Fruit fly (Drosophila melanogaster) whole organism, prepupa: ENCODE data around the gene nkt.

Experiments
- Blimp-1 ChIP-seq: fragments of 200-800 bp; sonication (Bioruptor generic); optimal IDR thresholded peaks from 3 replicates; lab custom pipeline; 2017; ENCODE audit warnings: missing biosample characterization, missing genetic modification characterization, mild to moderate bottlenecking, moderate library complexity, missing genetic modification reagents
- CG10669 ChIP-seq: fragments of 200-800 bp; sonication (Bioruptor generic); optimal IDR thresholded peaks from 3 replicates; lab custom pipeline; 2018; ENCODE audit warnings: missing biosample characterization, mild to moderate bottlenecking, missing genetic modification characterization, moderate library complexity
- CG11294 ChIP-seq: fragments of 200-800 bp; sonication (Bioruptor generic); IDR thresholded peaks from 2 replicates; pipeline ENCODE4 v1.3.6; 2022; ENCODE audit warnings: missing biosample characterization, missing genetic modification characterization
- CG11762 ChIP-seq: fragments of 200-800 bp; sonication (Bioruptor generic); optimal IDR thresholded peaks from 3 replicates; lab custom pipeline; 2016; ENCODE audit warnings: missing biosample characterization, missing genetic modification characterization; ENCODE audit not compliant: insufficient read depth
- CG11902 ChIP-seq: fragments of 200-800 bp; sonication (Bioruptor generic); optimal IDR thresholded peaks from 3 replicates; lab custom pipeline; 2016; ENCODE audit warnings: missing biosample characterization, missing genetic modification characterization
- CG15336 ChIP-seq: fragments of 200-800 bp; sonication (Bioruptor generic); IDR thresholded peaks from 2 replicates; pipeline ENCODE4 v1.3.6; 2022; ENCODE audit warnings: missing biosample characterization, missing genetic modification characterization
- CG1621 ChIP-seq: fragments of 200-800 bp; sonication (Bioruptor generic); optimal IDR thresholded peaks from 3 replicates; lab custom pipeline; 2018; ENCODE audit warnings: missing biosample characterization, mild to moderate bottlenecking, missing genetic modification characterization
- CG16779 ChIP-seq: fragments of 200-800 bp; sonication (Bioruptor generic); optimal IDR thresholded peaks from 3 replicates; lab custom pipeline; 2017; ENCODE audit warnings: missing biosample characterization, mild to moderate bottlenecking, missing genetic modification characterization
- CG3032 ChIP-seq: fragments of 200-800 bp; optimal IDR thresholded peaks from 2 replicates; lab custom pipeline; 2019; ENCODE audit warnings: missing biosample characterization, mild to moderate bottlenecking, missing genetic modification characterization, moderate library complexity
- CG31627 ChIP-seq: fragments of 200-800 bp; sonication (Bioruptor generic); optimal IDR thresholded peaks from 3 replicates; lab custom pipeline; 2016; ENCODE audit warnings: missing biosample characterization, missing genetic modification characterization
- CG32006 ChIP-seq: fragments of 200-800 bp; sonication (Bioruptor generic); optimal IDR thresholded peaks from 3 replicates; lab custom pipeline; 2017; ENCODE audit warnings: missing biosample characterization, mild to moderate bottlenecking, missing genetic modification characterization
- CG34406 ChIP-seq: fragments of 200-800 bp; sonication (Bioruptor generic); optimal IDR thresholded peaks from 3 replicates; lab custom pipeline; 2016; ENCODE audit warnings: missing biosample characterization, missing genetic modification characterization
- CG3919 ChIP-seq: fragments of 200-800 bp; sonication (Bioruptor generic); optimal IDR thresholded peaks from 3 replicates; lab custom pipeline; 2016; ENCODE audit warnings: missing biosample characterization, missing genetic modification characterization
- CG4318 ChIP-seq: fragments of 200-800 bp; sonication (Bioruptor generic); optimal IDR thresholded peaks from 3 replicates; lab custom pipeline; 2017; ENCODE audit warnings: missing biosample characterization, mild to moderate bottlenecking, missing genetic modification characterization
- CG6808 ChIP-seq: fragments of 200-800 bp; sonication (Bioruptor generic); optimal IDR thresholded peaks from 3 replicates; lab custom pipeline; 2017; ENCODE audit warnings: missing biosample characterization, missing genetic modification characterization, mild to moderate bottlenecking, moderate library complexity, missing genetic modification reagents
- CG6854 ChIP-seq: fragments of 200-800 bp; sonication (Bioruptor generic); optimal IDR thresholded peaks from 2 replicates; lab custom pipeline; 2017; ENCODE audit warnings: missing biosample characterization, mild to moderate bottlenecking, missing genetic modification characterization
- CG7368 ChIP-seq: fragments of 200-800 bp; sonication (Bioruptor generic); optimal IDR thresholded peaks from 3 replicates; lab custom pipeline; 2016; ENCODE audit warnings: missing biosample characterization, missing genetic modification characterization
- CG8119 ChIP-seq: fragments of 200-800 bp; sonication (Bioruptor generic); IDR thresholded peaks from 3 replicates; pipeline ENCODE4 v1.3.6; 2022; ENCODE audit warnings: missing biosample characterization, missing genetic modification characterization
- CG8632 ChIP-seq: fragments of 200-800 bp; sonication (Bioruptor generic); optimal IDR thresholded peaks from 3 replicates; lab custom pipeline; 2016; ENCODE audit warnings: missing biosample characterization, missing genetic modification characterization
- CG9139 ChIP-seq: fragments of 200-800 bp; sonication (Bioruptor generic); optimal IDR thresholded peaks from 3 replicates; lab custom pipeline; 2017; ENCODE audit warnings: missing biosample characterization, mild to moderate bottlenecking, missing genetic modification characterization
- Eip75B ChIP-seq: fragments of 200-800 bp; sonication (Bioruptor generic); optimal IDR thresholded peaks from 3 replicates; lab custom pipeline; 2016; ENCODE audit warnings: missing biosample characterization, missing genetic modification characterization
- Eip78C ChIP-seq: fragments of 200-800 bp; sonication (Bioruptor generic); peaks from one replicate; lab custom pipeline; 2016; ENCODE audit warnings: missing biosample characterization, missing genetic modification characterization
- Eip93F ChIP-seq: fragments of 200-800 bp; sonication (Bioruptor generic); optimal IDR thresholded peaks from 2 replicates; lab custom pipeline; 2016; ENCODE audit warnings: missing biosample characterization, mild to moderate bottlenecking, missing genetic modification characterization
- Ets21C ChIP-seq: fragments of 200-800 bp; sonication (Bioruptor generic); optimal IDR thresholded peaks from 3 replicates; lab custom pipeline; 2016; ENCODE audit warnings: missing biosample characterization, missing genetic modification characterization
- Ets96B ChIP-seq: fragments of 200-800 bp; optimal IDR thresholded peaks from 2 replicates; lab custom pipeline; 2019; ENCODE audit warnings: missing biosample characterization, mild to moderate bottlenecking, missing genetic modification characterization, moderate library complexity
- Gug ChIP-seq: fragments of 200-800 bp; sonication (Bioruptor generic); IDR thresholded peaks from 2 replicates; pipeline ENCODE4 v1.3.6; 2022; ENCODE audit warnings: missing biosample characterization, missing genetic modification characterization
- Hr38 ChIP-seq: sonication (Bioruptor generic); optimal IDR thresholded peaks from 2 replicates; lab custom pipeline; 2016; ENCODE audit warnings: missing biosample characterization, missing genetic modification characterization
- Hr39 ChIP-seq: fragments of 200-800 bp; sonication (Bioruptor generic); optimal IDR thresholded peaks from 2 replicates; lab custom pipeline; 2016; ENCODE audit warnings: missing biosample characterization, missing genetic modification characterization
- Hr4 ChIP-seq: fragments of 200-800 bp; sonication (Bioruptor generic); optimal IDR thresholded peaks from 3 replicates; lab custom pipeline; 2016; ENCODE audit warnings: missing biosample characterization, missing genetic modification characterization
- Lpt ChIP-seq: fragments of 200-800 bp; sonication (Bioruptor generic); optimal IDR thresholded peaks from 3 replicates; lab custom pipeline; 2016; ENCODE audit warnings: missing biosample characterization, missing genetic modification characterization
- Met ChIP-seq: fragments of 200-800 bp; sonication (Bioruptor generic); optimal IDR thresholded peaks from 3 replicates; lab custom pipeline; 2016; ENCODE audit warnings: missing biosample characterization, missing genetic modification characterization
- OdsH ChIP-seq: fragments of 200-800 bp; sonication (Bioruptor generic); optimal IDR thresholded peaks from 3 replicates; lab custom pipeline; 2016; ENCODE audit warnings: missing biosample characterization, missing genetic modification characterization
- Sox102F ChIP-seq: fragments of 200-800 bp; sonication (Bioruptor generic); optimal IDR thresholded peaks from 2 replicates; lab custom pipeline; 2016; ENCODE audit warnings: missing biosample characterization, mild to moderate bottlenecking, missing genetic modification characterization
- Sox14 ChIP-seq: fragments of 200-800 bp; sonication (Bioruptor generic); optimal IDR thresholded peaks from 3 replicates; lab custom pipeline; 2016; ENCODE audit warnings: missing biosample characterization, missing genetic modification characterization
- achi ChIP-seq: fragments of 200-800 bp; sonication (Bioruptor generic); optimal IDR thresholded peaks from 3 replicates; lab custom pipeline; 2016; ENCODE audit warnings: missing biosample characterization, missing genetic modification characterization
- acj6 ChIP-seq: fragments of 200-800 bp; sonication (Bioruptor generic); optimal IDR thresholded peaks from 3 replicates; lab custom pipeline; 2016; ENCODE audit warnings: missing biosample characterization, missing genetic modification characterization
- dsx ChIP-seq: fragments of 200-800 bp; optimal IDR thresholded peaks from 3 replicates; lab custom pipeline; 2019; ENCODE audit warnings: missing biosample characterization, mild to moderate bottlenecking, missing genetic modification characterization, moderate library complexity; ENCODE audit not compliant: poor library complexity, severe bottlenecking
- eg ChIP-seq: fragments of 200-800 bp; sonication (Bioruptor generic); IDR thresholded peaks from 3 replicates; pipeline ENCODE4 v1.3.6; 2022; ENCODE audit warnings: missing biosample characterization, missing genetic modification characterization
- esn ChIP-seq: fragments of 200-800 bp; sonication (Bioruptor generic); optimal IDR thresholded peaks from 2 replicates; lab custom pipeline; 2016; ENCODE audit warnings: missing biosample characterization, mild to moderate bottlenecking, missing genetic modification characterization, moderate library complexity
- fd59A ChIP-seq: fragments of 200-800 bp; sonication (Bioruptor generic); optimal IDR thresholded peaks from 2 replicates; lab custom pipeline; 2017; ENCODE audit warnings: missing biosample characterization, mild to moderate bottlenecking, missing genetic modification characterization, missing genetic modification reagents
- fd85E ChIP-seq: fragments of 200-800 bp; sonication (Bioruptor generic); optimal IDR thresholded peaks from 3 replicates; lab custom pipeline; 2016; ENCODE audit warnings: missing biosample characterization, missing genetic modification characterization
- fkh ChIP-seq: fragments of 200-800 bp; sonication (Bioruptor generic); optimal IDR thresholded peaks from 3 replicates; lab custom pipeline; 2017; ENCODE audit warnings: missing biosample characterization, mild to moderate bottlenecking, missing genetic modification characterization, moderate library complexity
- lz ChIP-seq: fragments of 200-800 bp; sonication (Bioruptor generic); optimal IDR thresholded peaks from 3 replicates; lab custom pipeline; 2016; ENCODE audit warnings: missing biosample characterization, missing genetic modification characterization
- net ChIP-seq: fragments of 200-800 bp; sonication (Bioruptor generic); optimal IDR thresholded peaks from 3 replicates; lab custom pipeline; 2016; ENCODE audit warnings: missing biosample characterization, missing genetic modification characterization
- pdm3 ChIP-seq: fragments of 200-800 bp; sonication (Bioruptor generic); optimal IDR thresholded peaks from 3 replicates; lab custom pipeline; 2016; ENCODE audit warnings: missing biosample characterization, missing genetic modification characterization
- salr ChIP-seq, 2 experiments: fragments of 200-800 bp; sonication (Bioruptor generic); optimal IDR thresholded peaks; 3 replicates each; lab custom pipeline; 2016 to 2018; ENCODE audit warnings: missing biosample characterization in 2 of 2, missing genetic modification characterization in 2 of 2, mild to moderate bottlenecking in 1 of 2
- spab ChIP-seq: fragments of 200-800 bp; sonication (Bioruptor generic); optimal IDR thresholded peaks from 2 replicates; lab custom pipeline; 2017; ENCODE audit warnings: missing biosample characterization, mild to moderate bottlenecking, missing genetic modification characterization, missing genetic modification reagents
- ss ChIP-seq, 2 experiments: fragments of 200-800 bp; sonication (Bioruptor generic); optimal IDR thresholded peaks; 2 replicates in 1 of 2; 3 replicates in 1 of 2; lab custom pipeline; 2017 to 2018; ENCODE audit warnings: mild to moderate bottlenecking in 2 of 2, missing biosample characterization in 2 of 2, missing genetic modification characterization in 2 of 2, moderate library complexity in 1 of 2
- topi ChIP-seq: fragments of 200-800 bp; sonication (Bioruptor generic); optimal IDR thresholded peaks from 3 replicates; lab custom pipeline; 2016; ENCODE audit warnings: missing biosample characterization, missing genetic modification characterization

nkt gene

dm6 chr3L:11246046-11246887 lies 45.1 kb downstream of the nkt start:
- TF ChIP-seq eg (GFP tag; lab: Robert Waterston, UW) (peak; percentile 99), Hr38 (peak; percentile 38), Blimp-1 (GFP tag; lab: Kevin White, UChicago) (peak; percentile 89), fkh (GFP tag; lab: Kevin White, UChicago) (peak; percentile 89), Hr39 (GFP tag; lab: Kevin White, UChicago) (peak; percentile 40), acj6 (GFP tag; lab: Kevin White, UChicago) (peak; percentile 73), CG6808 (GFP tag; lab: Kevin White, UChicago) (peak; percentile 99), CG8632 (peak; percentile 93), achi (peak; percentile 92), spab (GFP tag; lab: Kevin White, UChicago) (peak; percentile 99), Gug (GFP tag; lab: Robert Waterston, UW) (peak; percentile 89), CG8119 (GFP tag; lab: Robert Waterston, UW) (peak; percentile 99), CG3032 (tag; lab: Kevin White, UChicago) (peak; percentile 94), CG1621 (peak; percentile 98), fd85E (GFP tag; lab: Kevin White, UChicago) (peak; percentile 95), CG34406 (GFP tag; lab: Kevin White, UChicago) (peak; percentile 91), esn (GFP tag; lab: Kevin White, UChicago) (peak; percentile 79), Met (GFP tag; lab: Kevin White, UChicago) (peak; percentile 85), lz (peak; percentile 58), CG16779 (tag; lab: Kevin White, UChicago) (peak; percentile 99), CG3919 (GFP tag; lab: Kevin White, UChicago) (peak; percentile 92), CG6854 (peak; percentile 99), salr (GFP tag; optimal IDR thresholded peaks at IDR 0.05; lab: Kevin White, UChicago) (peak; percentile 94 to 97), CG11294 (peak; percentile 84; the same call in 1 of the 2 replicates), Lpt (peak; percentile 99), pdm3 (GFP tag; lab: Kevin White, UChicago) (peak; percentile 91), net (GFP tag; lab: Kevin White, UChicago) (peak; percentile 98), CG11762 (GFP tag; lab: Kevin White, UChicago) (peak; percentile 82), Ets21C (GFP tag; lab: Kevin White, UChicago) (peak; percentile 46), Sox14 (GFP tag; lab: Kevin White, UChicago) (peak; percentile 94), Eip75B (peak; percentile 93), CG4318 (GFP tag; lab: Kevin White, UChicago) (peak; percentile 29), CG31627 (GFP tag; lab: Kevin White, UChicago) (peak; percentile 31), CG11902 (no peak), OdsH (GFP tag; lab: Kevin White, UChicago) (peak; percentile 85), CG10669 (GFP tag; lab: Kevin White, UChicago) (peak; percentile 97), Eip78C (peak; percentile 97), fd59A (peak; percentile 91), Ets96B (tag; lab: Kevin White, UChicago) (peak; percentile 98), CG15336 (GFP tag; lab: Robert Waterston, UW) (peak; percentile 98), Sox102F (peak; percentile 94), CG7368 (peak; percentile 92), ss (GFP tag; optimal IDR thresholded peaks at IDR 0.05; lab: Kevin White, UChicago) (peak; percentile 100), dsx (GFP tag; lab: Kevin White, UChicago) (peak; percentile 98), topi (GFP tag; lab: Kevin White, UChicago) (peak; percentile 86), CG32006 (GFP tag; lab: Kevin White, UChicago) (peak; percentile 92), CG9139 (GFP tag; lab: Kevin White, UChicago) (peak; percentile 100), Hr4 (GFP tag; lab: Kevin White, UChicago) (peak; percentile 85), Eip93F (GFP tag; lab: Kevin White, UChicago) (peak; percentile 93)
